Fruit fly (Drosophila melanogaster) S2 (cell line): Measurements from ENCODE around the gene bi.

ENCODE experiments used
- CG8478 ChIP-seq: fragments of >200 bp; optimal IDR thresholded peaks from 2 replicates; lab custom pipeline; 2018
- CTCF ChIP-seq, 2 experiments: fragments of >200 bp; optimal IDR thresholded peaks; 2 replicates each; lab custom pipeline; 2018

DNA sequence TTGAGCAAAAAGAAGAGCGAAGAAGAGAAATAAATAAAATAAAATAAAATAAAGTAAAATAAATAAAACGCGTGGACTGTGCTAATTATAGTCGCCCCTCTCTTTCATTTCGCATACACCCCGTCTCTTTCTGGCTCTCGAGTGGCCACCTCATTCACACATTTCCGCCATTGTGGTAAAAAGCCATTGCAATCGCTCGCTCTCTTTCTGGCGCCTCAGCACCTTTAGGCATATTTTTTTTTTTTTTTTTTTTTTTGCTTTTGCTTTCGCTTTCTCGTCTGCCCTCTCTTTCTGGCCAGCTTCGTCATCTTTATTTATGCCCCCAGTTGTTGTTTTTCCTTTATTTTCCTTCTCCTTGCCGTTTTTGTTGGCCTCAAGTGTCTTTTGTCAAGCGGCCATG, 49.3 kb downstream of the bi start:
- no peak for TF ChIP-seq CTCF (optimal IDR thresholded peaks at IDR 0.05; lab: Kevin White, UChicago)
- TF ChIP-seq CG8478 = no peak
